Worm (Caenorhabditis elegans) whole organism, late embryonic: ENCODE data around the gene C54C6.7.

Experiments
- C08G9.2 ChIP-seq: sonication (generic microtip); optimal IDR thresholded peaks from 2 replicates; lab custom pipeline; 2016; ENCODE audit warnings: mild to moderate bottlenecking, missing genetic modification characterization, moderate library complexity, missing compliant biosample characterization
- dmd-4 ChIP-seq: sonication (generic microtip); optimal IDR thresholded peaks from 2 replicates; lab custom pipeline; 2016; ENCODE audit warnings: borderline replicate concordance, missing genetic modification characterization, missing compliant biosample characterization

DNA sequence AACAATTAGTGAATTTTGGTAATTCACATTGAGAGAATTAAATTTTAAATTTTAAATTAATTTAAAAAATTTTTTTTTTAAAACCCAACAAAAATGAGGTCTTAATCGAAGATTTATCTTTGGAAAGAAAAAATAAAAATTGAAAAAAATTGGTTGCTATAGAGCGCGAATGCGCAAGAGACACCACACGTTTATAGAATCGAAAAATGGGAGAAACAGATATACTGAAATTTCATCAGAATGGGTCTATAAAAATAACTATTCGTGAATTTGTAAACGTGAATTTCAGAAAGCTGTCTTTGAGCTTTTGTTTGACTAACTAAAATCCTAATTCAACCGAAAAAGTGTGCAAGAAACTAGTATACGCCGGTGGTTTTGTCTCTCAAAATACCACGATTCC is 5.8 kb downstream of the C54C6.7 start:
- TF ChIP-seq C08G9.2 (tag; lab: Kevin White, UChicago) (peak; percentile 72), dmd-4 (no peak)
